Comparison of ENCODE assay signal across 1 fruit fly cellular context in the genomic region with DNA sequence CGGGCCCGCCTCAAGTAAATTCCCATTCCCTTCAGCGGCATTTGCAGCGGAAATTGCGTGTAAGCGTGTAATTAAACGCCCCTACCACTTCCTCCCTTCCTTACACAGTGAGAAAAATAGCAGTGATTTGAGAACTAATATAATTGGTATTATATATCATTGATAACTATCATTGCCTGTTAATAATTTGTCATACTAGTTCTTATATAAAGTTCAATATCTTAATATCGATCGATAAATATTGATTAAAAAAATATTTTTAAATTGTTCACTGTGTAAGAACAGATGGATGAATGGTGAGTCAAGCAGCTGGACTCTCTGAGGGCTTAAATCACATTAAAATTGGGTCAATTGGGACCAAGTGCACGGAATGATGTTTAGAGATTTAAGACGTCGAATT.
TF ChIP-seq lines count a peak whose summit lies in the region.

No protein-coding gene starts in this region.

TF ChIP-seq in whole organism, embryonic, 481 proteins besides CTCF, POLR2A, EP300 and RAD21 (continued from another document and continues in another):
- TF ChIP-seq unpg (GFP tag; optimal IDR thresholded peaks at IDR 0.05; lab: Kevin White, UChicago) (peak; percentile 27), CG18262 (tag; optimal IDR thresholded peaks at IDR 0.05; lab: Kevin White, UChicago) (peak; percentile 77), esg (GFP tag; conservative IDR thresholded peaks at IDR 0.05; lab: Robert Waterston, UW) (0 out of 2 replicates have a peak, but pooled peaks have one; percentile 13), ken (GFP tag; IDR thresholded peaks at IDR 0.05; lab: Robert Waterston, UW) (no peak), her (GFP tag; optimal IDR thresholded peaks at IDR 0.05; lab: Kevin White, UChicago) (no peak), CG2678 (tag; optimal IDR thresholded peaks at IDR 0.05; lab: Kevin White, UChicago) (peak; percentile 67), CG3838 (GFP tag; optimal IDR thresholded peaks at IDR 0.05; lab: Kevin White, UChicago) (no peak), CoRest (tag; optimal IDR thresholded peaks at IDR 0.05; lab: Kevin White, UChicago) (peak; percentile 20), CG7556 (GFP tag; optimal IDR thresholded peaks at IDR 0.05; lab: Kevin White, UChicago) (peak; percentile 11), ssp (GFP tag; IDR thresholded peaks at IDR 0.05; lab: Robert Waterston, UW) (0 out of 2 replicates have a peak, but pooled peaks have one; percentile 16), Blimp-1 (GFP tag; optimal IDR thresholded peaks at IDR 0.05; lab: Kevin White, UChicago) (peak; percentile 66), odd (GFP tag; optimal IDR thresholded peaks at IDR 0.05; lab: Kevin White, UChicago) (no peak), ems (GFP tag; optimal IDR thresholded peaks at IDR 0.05; lab: Kevin White, UChicago) (no peak), CG32532 (GFP tag; IDR thresholded peaks at IDR 0.05; lab: Robert Waterston, UW) (peak; percentile 54; the same call in 1 of the 2 replicates), CG4424 (GFP tag; optimal IDR thresholded peaks at IDR 0.05; lab: Kevin White, UChicago) (peak; percentile 62), CG8924 (tag; optimal IDR thresholded peaks at IDR 0.05; lab: Kevin White, UChicago) (peak; percentile 42), CG34376 (GFP tag; optimal IDR thresholded peaks at IDR 0.05; lab: Kevin White, UChicago) (no peak), al (GFP tag; IDR thresholded peaks at IDR 0.05; lab: Robert Waterston, UW) (0 out of 2 replicates have a peak, but pooled peaks have one; percentile 8), CG18599 (GFP tag; optimal IDR thresholded peaks at IDR 0.05; lab: Kevin White, UChicago) (peak; percentile 64), mam (GFP tag; optimal IDR thresholded peaks at IDR 0.05; lab: Kevin White, UChicago) (no peak), Hmr (GFP tag; optimal IDR thresholded peaks at IDR 0.05; lab: Kevin White, UChicago) (peak; percentile 8), Ptx1 (GFP tag; IDR thresholded peaks at IDR 0.05; lab: Robert Waterston, UW) (peak; percentile 54), zfh1 (GFP tag; IDR thresholded peaks at IDR 0.05; lab: Robert Waterston, UW) (0 out of 3 replicates have a peak, but pooled peaks have one; percentile 29), CG2199 (GFP tag; IDR thresholded peaks at IDR 0.05; lab: Robert Waterston, UW) (peak; percentile 58; the same call in 1 of the 3 replicates), dpn (GFP tag; optimal IDR thresholded peaks at IDR 0.05; lab: Kevin White, UChicago) (peak in 1 of 2 experiments; percentile 18), disco-r (GFP tag; optimal IDR thresholded peaks at IDR 0.05; lab: Kevin White, UChicago) (no peak), H2.0 (GFP tag; IDR thresholded peaks at IDR 0.05; lab: Robert Waterston, UW) (peak; percentile 55), D (optimal IDR thresholded peaks at IDR 0.05; lab: Kevin White, UChicago) (no peak), D (GFP tag; optimal IDR thresholded peaks at IDR 0.05; lab: Kevin White, UChicago) (peak; percentile 49), tll (GFP tag; optimal IDR thresholded peaks at IDR 0.05; lab: Kevin White, UChicago) (peak in 1 of 2 experiments; percentile 55), fu2 (GFP tag; optimal IDR thresholded peaks at IDR 0.05; lab: Kevin White, UChicago) (no peak), Dfd (GFP tag; optimal IDR thresholded peaks at IDR 0.05; lab: Kevin White, UChicago) (no peak), hth (optimal IDR thresholded peaks at IDR 0.05; lab: Kevin White, UChicago) (no peak), Trl (optimal IDR thresholded peaks at IDR 0.05; lab: Kevin White, UChicago) (no peak), Trl (GFP tag; optimal IDR thresholded peaks at IDR 0.05; lab: Kevin White, UChicago) (no peak), Adf1 (GFP tag; IDR thresholded peaks at IDR 0.05; lab: Robert Waterston, UW) (no peak), Sox102F (GFP tag; optimal IDR thresholded peaks at IDR 0.05; lab: Kevin White, UChicago) (peak; percentile 43), CG15269 (tag; optimal IDR thresholded peaks at IDR 0.05; lab: Kevin White, UChicago) (peak; percentile 18), ttk (GFP tag; IDR thresholded peaks at IDR 0.05; lab: Robert Waterston, UW) (peak; percentile 47; the same call in 1 of the 2 replicates), CG13287 (GFP tag; IDR thresholded peaks at IDR 0.05; lab: Robert Waterston, UW; ENCODE audit: partially characterized antibody) (no peak), H15 (GFP tag; IDR thresholded peaks at IDR 0.05; lab: Robert Waterston, UW) (no peak), CG7271 (tag; optimal IDR thresholded peaks at IDR 0.05; lab: Kevin White, UChicago) (peak; percentile 83), pan (optimal IDR thresholded peaks at IDR 0.05; lab: Kevin White, UChicago) (no peak), pan (GFP tag; optimal IDR thresholded peaks at IDR 0.05 in 1 of 2, IDR thresholded peaks at IDR 0.05 in 1 of 2) (peak in 1 of 2 experiments; percentile 65), ara (GFP tag; IDR thresholded peaks at IDR 0.05; lab: Robert Waterston, UW) (0 out of 2 replicates have a peak, but pooled peaks have one; percentile 5), Oaz (GFP tag; IDR thresholded peaks at IDR 0.05; lab: Robert Waterston, UW) (no peak), vvl (GFP tag; IDR thresholded peaks at IDR 0.05; lab: Robert Waterston, UW) (peak; percentile 76), salm (tag; optimal IDR thresholded peaks at IDR 0.05; lab: Kevin White, UChicago) (no peak), Ravus (GFP tag; IDR thresholded peaks at IDR 0.05; lab: Robert Waterston, UW) (no peak), CG3163 (GFP tag; optimal IDR thresholded peaks at IDR 0.05; lab: Kevin White, UChicago) (no peak), hb (GFP tag; IDR thresholded peaks at IDR 0.05; lab: Robert Waterston, UW; ENCODE audit: partially characterized antibody) (no peak), CG17361 (GFP tag; IDR thresholded peaks at IDR 0.05; lab: Robert Waterston, UW) (peak; percentile 78), CG18764 (GFP tag; optimal IDR thresholded peaks at IDR 0.05; lab: Kevin White, UChicago) (peak; percentile 27), CG9727 (GFP tag; optimal IDR thresholded peaks at IDR 0.05; lab: Kevin White, UChicago) (peak; percentile 44), crol (GFP tag; IDR thresholded peaks at IDR 0.05; lab: Robert Waterston, UW) (no peak), sr (GFP tag; IDR thresholded peaks at IDR 0.05; lab: Robert Waterston, UW) (no peak), CG6272 (GFP tag; IDR thresholded peaks at IDR 0.05; lab: Robert Waterston, UW) (no peak), CG6254 (GFP tag; optimal IDR thresholded peaks at IDR 0.05; lab: Kevin White, UChicago) (peak; percentile 34), tap (tag; optimal IDR thresholded peaks at IDR 0.05; lab: Kevin White, UChicago) (peak; percentile 81), Eip74EF (GFP tag; optimal IDR thresholded peaks at IDR 0.05; lab: Kevin White, UChicago) (peak in 1 of 2 experiments; percentile 39), CG3281 (GFP tag; optimal IDR thresholded peaks at IDR 0.05; lab: Kevin White, UChicago) (peak; percentile 30), stc (GFP tag; IDR thresholded peaks at IDR 0.05; lab: Robert Waterston, UW) (peak; percentile 39; the same call in 1 of the 2 replicates), CG11695 (GFP tag; IDR thresholded peaks at IDR 0.05; lab: Robert Waterston, UW) (peak; percentile 71), CG13296 (GFP tag; optimal IDR thresholded peaks at IDR 0.05; lab: Kevin White, UChicago) (peak; percentile 59), CG10267 (tag; optimal IDR thresholded peaks at IDR 0.05; lab: Kevin White, UChicago) (peak; percentile 33), so (GFP tag; IDR thresholded peaks at IDR 0.05; lab: Robert Waterston, UW) (peak; percentile 52; the same call in 1 of the 3 replicates), Usf (GFP tag; optimal IDR thresholded peaks at IDR 0.05; lab: Kevin White, UChicago) (no peak), Asciz (GFP tag; optimal IDR thresholded peaks at IDR 0.05; lab: Kevin White, UChicago) (peak; percentile 15), tin (GFP tag; optimal IDR thresholded peaks at IDR 0.05; lab: Kevin White, UChicago) (peak; percentile 47), ase (GFP tag; IDR thresholded peaks at IDR 0.05; lab: Robert Waterston, UW) (no peak), Ssrp (tag; optimal IDR thresholded peaks at IDR 0.05; lab: Kevin White, UChicago) (peak; percentile 8), CG13424 (tag; optimal IDR thresholded peaks at IDR 0.05; lab: Kevin White, UChicago) (peak; percentile 17), CG11504 (tag; optimal IDR thresholded peaks at IDR 0.05; lab: Kevin White, UChicago) (peak; percentile 75), CG12299 (tag; optimal IDR thresholded peaks at IDR 0.05; lab: Kevin White, UChicago) (no peak), CG12391 (tag; optimal IDR thresholded peaks at IDR 0.05; lab: Kevin White, UChicago) (peak; percentile 34), CG17359 (tag; optimal IDR thresholded peaks at IDR 0.05; lab: Kevin White, UChicago) (peak; percentile 76), CG14441 (GFP tag; IDR thresholded peaks at IDR 0.05; lab: Robert Waterston, UW) (no peak), D19A (tag; optimal IDR thresholded peaks at IDR 0.05; lab: Kevin White, UChicago) (peak; percentile 66), CG7963 (GFP tag; IDR thresholded peaks at IDR 0.05; lab: Robert Waterston, UW; ENCODE audit: partially characterized antibody) (no peak), sisA (GFP tag; IDR thresholded peaks at IDR 0.05; lab: Robert Waterston, UW) (peak; percentile 38), CG12659 (GFP tag; optimal IDR thresholded peaks at IDR 0.05; lab: Kevin White, UChicago) (peak; percentile 32), Fer2 (tag; optimal IDR thresholded peaks at IDR 0.05; lab: Kevin White, UChicago) (no peak), Dip2 (GFP tag; IDR thresholded peaks at IDR 0.05; lab: Robert Waterston, UW) (no peak), CG31388 (GFP tag; optimal IDR thresholded peaks at IDR 0.05; lab: Kevin White, UChicago) (no peak), E2f2 (GFP tag; IDR thresholded peaks at IDR 0.05; lab: Robert Waterston, UW) (peak; percentile 27; the same call in 1 of the 2 replicates), CG12071 (GFP tag; optimal IDR thresholded peaks at IDR 0.05; lab: Kevin White, UChicago) (no peak), CG2202 (tag; optimal IDR thresholded peaks at IDR 0.05; lab: Kevin White, UChicago) (no peak), CG10366 (GFP tag; IDR thresholded peaks at IDR 0.05; lab: Robert Waterston, UW) (peak; percentile 41; the same call in 1 of the 2 replicates), CG17385 (GFP tag; optimal IDR thresholded peaks at IDR 0.05; lab: Kevin White, UChicago) (peak; percentile 6), bsh (GFP tag; optimal IDR thresholded peaks at IDR 0.05; lab: Kevin White, UChicago) (peak in 1 of 2 experiments; percentile 8), CG7839 (tag; optimal IDR thresholded peaks at IDR 0.05; lab: Kevin White, UChicago) (peak; percentile 44), gcm2 (GFP tag; optimal IDR thresholded peaks at IDR 0.05; lab: Kevin White, UChicago) (no peak), CG10147 (GFP tag; optimal IDR thresholded peaks at IDR 0.05; lab: Kevin White, UChicago) (peak; percentile 14), CG17328 (GFP tag; IDR thresholded peaks at IDR 0.05; lab: Robert Waterston, UW) (peak; percentile 63), CG14710 (tag; optimal IDR thresholded peaks at IDR 0.05; lab: Kevin White, UChicago) (peak; percentile 69), Xbp1 (GFP tag; optimal IDR thresholded peaks at IDR 0.05; lab: Kevin White, UChicago) (no peak), Pdp1 (GFP tag; optimal IDR thresholded peaks at IDR 0.05; lab: Kevin White, UChicago) (no peak), ranshi (GFP tag; IDR thresholded peaks at IDR 0.05; lab: Robert Waterston, UW) (no peak), row (GFP tag; IDR thresholded peaks at IDR 0.05; lab: Robert Waterston, UW) (peak; percentile 66), Spps (tag; optimal IDR thresholded peaks at IDR 0.05; lab: Kevin White, UChicago) (peak; percentile 53), CG17912 (GFP tag; optimal IDR thresholded peaks at IDR 0.05; lab: Kevin White, UChicago) (no peak), gro (GFP tag; optimal IDR thresholded peaks at IDR 0.05; lab: Kevin White, UChicago) (no peak), CG6765 (GFP tag; optimal IDR thresholded peaks at IDR 0.05; lab: Kevin White, UChicago) (peak; percentile 61), nau (GFP tag; optimal IDR thresholded peaks at IDR 0.05; lab: Kevin White, UChicago) (peak; percentile 15), CG9215 (GFP tag; IDR thresholded peaks at IDR 0.05; lab: Robert Waterston, UW) (peak; percentile 29; the same call in 1 of the 2 replicates), CG10654 (GFP tag; optimal IDR thresholded peaks at IDR 0.05; lab: Kevin White, UChicago) (peak; percentile 36), Deaf1 (tag; optimal IDR thresholded peaks at IDR 0.05; lab: Kevin White, UChicago) (peak; percentile 33), ac (GFP tag; optimal IDR thresholded peaks at IDR 0.05; lab: Kevin White, UChicago) (no peak), amos (GFP tag; IDR thresholded peaks at IDR 0.05; lab: Robert Waterston, UW; ENCODE audit: partially characterized antibody) (no peak), hbn (GFP tag; IDR thresholded peaks at IDR 0.05; lab: Robert Waterston, UW; ENCODE audit: partially characterized antibody) (no peak), CG5953 (GFP tag; IDR thresholded peaks at IDR 0.05; lab: Robert Waterston, UW) (no peak), CG42726 (GFP tag; IDR thresholded peaks at IDR 0.05; lab: Robert Waterston, UW; ENCODE audit: partially characterized antibody) (no peak), HHEX (GFP tag; optimal IDR thresholded peaks at IDR 0.05; lab: Kevin White, UChicago) (peak; percentile 51), CG12744 (GFP tag; optimal IDR thresholded peaks at IDR 0.05; lab: Kevin White, UChicago) (no peak), Meics (GFP tag; optimal IDR thresholded peaks at IDR 0.05; lab: Kevin White, UChicago) (peak; percentile 62), Max (GFP tag; optimal IDR thresholded peaks at IDR 0.05; lab: Kevin White, UChicago) (peak; percentile 31), CG15696 (tag; optimal IDR thresholded peaks at IDR 0.05; lab: Kevin White, UChicago) (peak; percentile 60), shn (GFP tag; optimal IDR thresholded peaks at IDR 0.05; lab: Kevin White, UChicago) (no peak), gem (tag; optimal IDR thresholded peaks at IDR 0.05; lab: Kevin White, UChicago) (peak; percentile 53), ap (GFP tag; IDR thresholded peaks at IDR 0.05; lab: Robert Waterston, UW) (peak; percentile 23; the same call in 1 of the 2 replicates), Atf6 (GFP tag; IDR thresholded peaks at IDR 0.05; lab: Robert Waterston, UW) (no peak), CG15011 (GFP tag; optimal IDR thresholded peaks at IDR 0.05; lab: Kevin White, UChicago) (no peak), PHDP (tag; optimal IDR thresholded peaks at IDR 0.05; lab: Kevin White, UChicago) (peak; percentile 29), lola (GFP tag; optimal IDR thresholded peaks at IDR 0.05; lab: Kevin White, UChicago) (peak in 1 of 3 experiments; percentile 13), Ada2b (GFP tag; IDR thresholded peaks at IDR 0.05; lab: Robert Waterston, UW) (0 out of 2 replicates have a peak, but pooled peaks have one; percentile 28), cwo (GFP tag; optimal IDR thresholded peaks at IDR 0.05; lab: Kevin White, UChicago) (peak; percentile 48)
